Fruit fly (Drosophila melanogaster) S2 (cell line): ENCODE measurements around the gene CG13930.

ENCODE experiments used
- CG8478 ChIP-seq: fragments of >200 bp; optimal IDR thresholded peaks from 2 replicates; lab custom pipeline; 2018
- CTCF ChIP-seq, 2 experiments: fragments of >200 bp; optimal IDR thresholded peaks; 2 replicates each; lab custom pipeline; 2018

dm6 chr3L:1675242-1675641 lies 2.7 kb upstream of the CG13930 start:
- TF ChIP-seq CG8478 (lab: Kevin White, UChicago) = no peak
- TF ChIP-seq CTCF (optimal IDR thresholded peaks at IDR 0.05; lab: Kevin White, UChicago) = no peak
